Fruit fly (Drosophila melanogaster): ENCODE measurements around the gene CG12078.
A peak's percentile ranks its signal among the peaks of the same experiment; 100 is the strongest.

The CG12078 gene

DNA sequence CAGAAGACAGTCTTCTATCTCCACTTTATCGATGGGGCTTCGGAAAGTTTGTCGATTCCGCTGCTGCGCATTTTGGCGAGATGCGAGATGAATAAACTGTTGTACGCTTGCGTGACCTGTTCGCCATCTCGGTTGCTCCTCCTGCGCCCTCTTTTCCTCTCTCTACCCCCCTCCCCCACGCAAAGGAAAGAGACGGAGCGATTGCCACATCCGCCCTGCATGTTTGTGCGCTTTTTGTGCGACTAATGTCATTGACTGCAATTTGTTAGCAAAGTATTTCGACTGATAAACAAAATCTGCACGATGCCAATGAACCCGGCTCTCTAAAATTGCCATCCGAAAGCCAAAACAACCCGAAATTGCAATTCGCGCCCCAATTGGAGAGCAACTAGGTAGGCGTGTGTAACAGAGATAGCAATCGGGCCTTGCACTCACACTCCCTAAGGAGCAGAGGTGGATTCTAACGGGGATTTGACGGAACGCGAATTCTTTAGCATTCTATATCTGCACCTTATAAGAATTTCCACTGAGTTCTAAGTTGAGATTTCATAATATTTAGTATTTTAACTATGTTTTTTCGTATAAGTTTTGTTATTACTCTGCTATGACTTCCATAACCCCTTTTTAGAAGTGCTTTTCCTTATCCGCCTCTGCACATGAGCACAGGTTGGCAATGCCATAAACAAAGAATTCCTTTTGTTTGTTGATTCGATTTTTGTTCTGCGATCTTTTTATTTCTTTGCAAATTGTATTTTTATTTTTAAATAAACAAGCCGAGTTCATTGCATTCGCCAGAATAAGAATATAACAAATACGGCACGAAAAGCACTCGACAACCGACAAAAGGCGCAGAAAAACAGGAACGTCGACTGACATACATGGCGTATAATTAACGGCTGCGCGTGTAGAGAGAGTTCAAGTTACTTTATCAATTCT lies 3.3 kb upstream of the CG12078 start, which contains the start of gene CG43389 (continued):
- TF ChIP-seq CG8319 (GFP tag; optimal IDR thresholded peaks at IDR 0.05) (peak; percentile 89), CG10631 (GFP tag; optimal IDR thresholded peaks at IDR 0.05) (peak; percentile 92), Sox102F (GFP tag; optimal IDR thresholded peaks at IDR 0.05) (peak; percentile 99), salr (GFP tag; optimal IDR thresholded peaks at IDR 0.05) (peak; percentile 74 to 91), CG15336 (GFP tag; IDR thresholded peaks at IDR 0.05) (peak; percentile 81), Smox (GFP tag; optimal IDR thresholded peaks at IDR 0.05) (peak; percentile 99), Eip75B (GFP tag; optimal IDR thresholded peaks at IDR 0.05) (peak; percentile 89), CG11762 (GFP tag; optimal IDR thresholded peaks at IDR 0.05; ENCODE audit: insufficient read depth) (peak; percentile 72), fd85E (GFP tag; optimal IDR thresholded peaks at IDR 0.05) (peak; percentile 52), esn (GFP tag; optimal IDR thresholded peaks at IDR 0.05) (peak; percentile 99), Eip93F (GFP tag; optimal IDR thresholded peaks at IDR 0.05) (peak; percentile 97), CG3919 (GFP tag; optimal IDR thresholded peaks at IDR 0.05) (peak; percentile 86), vri (GFP tag; optimal IDR thresholded peaks at IDR 0.05) (peak; percentile 99), net (GFP tag; optimal IDR thresholded peaks at IDR 0.05) (peak; percentile 90), ss (GFP tag; optimal IDR thresholded peaks at IDR 0.05) (peak; percentile 93 to 95), Met (GFP tag; optimal IDR thresholded peaks at IDR 0.05) (peak; percentile 98), fd59A (GFP tag; optimal IDR thresholded peaks at IDR 0.05) (peak; percentile 92), Hr38 (GFP tag; optimal IDR thresholded peaks at IDR 0.05) (no peak)

DNA sequence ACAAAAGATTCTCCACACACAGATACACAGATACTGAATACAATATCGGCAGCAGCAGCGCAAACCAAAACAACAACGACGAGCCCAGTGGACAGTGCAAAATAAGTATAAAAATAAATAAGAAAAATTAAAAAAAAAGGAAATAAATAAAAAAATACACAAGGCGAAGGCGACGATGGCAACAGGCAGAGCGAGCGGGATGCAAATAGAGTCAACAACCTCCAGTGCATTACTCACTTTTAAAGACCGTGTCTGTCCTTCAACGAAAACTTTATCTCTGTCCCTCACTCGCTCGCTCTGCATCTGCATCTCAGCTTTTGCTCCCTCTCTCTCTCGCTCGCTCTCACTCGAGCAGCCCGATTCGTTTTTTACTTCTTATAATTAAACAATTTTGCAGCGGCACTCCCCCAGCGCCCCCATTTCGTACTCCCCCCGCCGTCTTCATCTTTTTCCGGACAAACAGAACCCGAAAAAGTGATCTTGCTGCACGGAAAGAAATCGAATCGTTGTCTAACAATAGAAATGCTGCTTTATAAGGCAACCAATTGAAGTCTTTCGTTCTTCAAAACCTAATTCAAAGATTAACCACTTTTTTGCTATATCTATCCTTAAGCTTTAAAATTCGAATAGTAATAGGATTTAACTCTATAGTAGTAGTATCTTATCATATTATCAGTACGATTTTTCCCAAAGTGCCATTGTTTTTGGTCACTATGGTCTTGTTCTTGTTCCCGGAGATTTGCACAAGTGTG lies 2.5 kb upstream of the CG12078 start:
- TF ChIP-seq Blimp-1 (GFP tag; optimal IDR thresholded peaks at IDR 0.05) (peak; percentile 94), ss (GFP tag; optimal IDR thresholded peaks at IDR 0.05) (peak; percentile 100), CG3032 (tag; optimal IDR thresholded peaks at IDR 0.05) (peak; percentile 99), spab (GFP tag; optimal IDR thresholded peaks at IDR 0.05) (peak; percentile 100), Sox15 (GFP tag; optimal IDR thresholded peaks at IDR 0.05) (peak; percentile 57), vri (GFP tag; optimal IDR thresholded peaks at IDR 0.05) (peak; percentile 94), CG7368 (GFP tag; optimal IDR thresholded peaks at IDR 0.05) (peak; percentile 91), fd85E (GFP tag; optimal IDR thresholded peaks at IDR 0.05) (peak; percentile 65), Hr38 (GFP tag; optimal IDR thresholded peaks at IDR 0.05) (no peak), net (GFP tag; optimal IDR thresholded peaks at IDR 0.05) (peak; percentile 96), Eip78C (GFP tag) (peak; percentile 86), fkh (GFP tag; optimal IDR thresholded peaks at IDR 0.05) (no peak), fd59A (GFP tag; optimal IDR thresholded peaks at IDR 0.05) (peak; percentile 83), Eip75B (GFP tag; optimal IDR thresholded peaks at IDR 0.05) (peak; percentile 93), Hr4 (GFP tag; optimal IDR thresholded peaks at IDR 0.05) (peak; percentile 42), CG1621 (tag; optimal IDR thresholded peaks at IDR 0.05) (peak; percentile 97), Smox (GFP tag; optimal IDR thresholded peaks at IDR 0.05) (peak; percentile 68), CG6854 (GFP tag; optimal IDR thresholded peaks at IDR 0.05) (peak; percentile 100), CG16779 (tag; optimal IDR thresholded peaks at IDR 0.05) (peak; percentile 99), CG3919 (GFP tag; optimal IDR thresholded peaks at IDR 0.05) (peak; percentile 87), CG31627 (GFP tag; optimal IDR thresholded peaks at IDR 0.05) (peak; percentile 91), CG32006 (GFP tag; optimal IDR thresholded peaks at IDR 0.05) (peak; percentile 72), Sox102F (GFP tag; optimal IDR thresholded peaks at IDR 0.05) (peak; percentile 82), CG11762 (GFP tag; optimal IDR thresholded peaks at IDR 0.05; ENCODE audit: insufficient read depth) (peak; percentile 95), CG6808 (GFP tag; optimal IDR thresholded peaks at IDR 0.05) (peak; percentile 99), Sox14 (GFP tag; optimal IDR thresholded peaks at IDR 0.05) (peak; percentile 63), CG6163 (GFP tag; IDR thresholded peaks at IDR 0.05) (peak; percentile 99), CG15336 (GFP tag; IDR thresholded peaks at IDR 0.05) (peak; percentile 92), acj6 (GFP tag; optimal IDR thresholded peaks at IDR 0.05) (peak; percentile 68), topi (GFP tag; optimal IDR thresholded peaks at IDR 0.05) (peak; percentile 89), CG11902 (GFP tag; optimal IDR thresholded peaks at IDR 0.05) (peak; percentile 63), CG8319 (GFP tag; optimal IDR thresholded peaks at IDR 0.05) (peak; percentile 87), achi (GFP tag; optimal IDR thresholded peaks at IDR 0.05) (peak; percentile 85), eg (GFP tag; IDR thresholded peaks at IDR 0.05) (peak; percentile 97), dsx (GFP tag; optimal IDR thresholded peaks at IDR 0.05; ENCODE audit: poor library complexity, severe bottlenecking) (peak; percentile 99), Ets96B (tag; optimal IDR thresholded peaks at IDR 0.05) (peak; percentile 99), CG8632 (GFP tag; optimal IDR thresholded peaks at IDR 0.05) (peak; percentile 94), Gug (GFP tag; IDR thresholded peaks at IDR 0.05) (peak; percentile 86)
